Fruit fly (Drosophila melanogaster): ENCODE results near the gene CG6761.

The CG6761 gene

dm6 chr3L:9697527-9697883 lies 5.9 kb downstream of the CG6761 start:
- TF ChIP-seq psq (optimal IDR thresholded peaks at IDR 0.05) (no peak), EcR (GFP tag; optimal IDR thresholded peaks at IDR 0.05) (no peak)

- TF ChIP-seq pan (optimal IDR thresholded peaks at IDR 0.05): no peak
- peak; percentile 45 for TF ChIP-seq Dll (optimal IDR thresholded peaks at IDR 0.05)
These were observed 6.5 kb downstream of the CG6761 start, which contains the start of gene Prps for dm6 chr3L:9696650-9697526. Gene Prps, minus strand, starts transcription at chr3L:9696700.

dm6 chr3L:9695647-9696046 lies 7.7 kb downstream of the CG6761 start:
- TF ChIP-seq EcR (GFP tag; optimal IDR thresholded peaks at IDR 0.05) (no peak), pan (optimal IDR thresholded peaks at IDR 0.05) (no peak), psq (optimal IDR thresholded peaks at IDR 0.05) (no peak), Dll (optimal IDR thresholded peaks at IDR 0.05) (no peak), usp (GFP tag; optimal IDR thresholded peaks at IDR 0.05) (no peak), CG8478 (optimal IDR thresholded peaks at IDR 0.05) (no peak)

dm6 chr3L:9695242-9695641 lies 8.2 kb downstream of the CG6761 start:
- TF ChIP-seq CG8478 (optimal IDR thresholded peaks at IDR 0.05) (no peak), EcR (GFP tag; optimal IDR thresholded peaks at IDR 0.05) (no peak), pan (optimal IDR thresholded peaks at IDR 0.05) (no peak), Dll (optimal IDR thresholded peaks at IDR 0.05) (peak; percentile 57), psq (optimal IDR thresholded peaks at IDR 0.05) (no peak), usp (GFP tag; optimal IDR thresholded peaks at IDR 0.05) (no peak)

dm6 chr3L:9694867-9695236 lies 8.5 kb downstream of the CG6761 start:
- no peak for TF ChIP-seq usp (GFP tag; optimal IDR thresholded peaks at IDR 0.05)
- no peak for TF ChIP-seq EcR (GFP tag; optimal IDR thresholded peaks at IDR 0.05)
- TF ChIP-seq psq (optimal IDR thresholded peaks at IDR 0.05): no peak
- no peak for TF ChIP-seq CG8478 (optimal IDR thresholded peaks at IDR 0.05)
- no peak for TF ChIP-seq Dll (optimal IDR thresholded peaks at IDR 0.05)
- TF ChIP-seq pan (optimal IDR thresholded peaks at IDR 0.05): no peak

dm6 chr3L:9694169-9694866 lies 9.1 kb downstream of the CG6761 start:
- peak; percentile 60 for TF ChIP-seq Dll (optimal IDR thresholded peaks at IDR 0.05)
- TF ChIP-seq usp (GFP tag; optimal IDR thresholded peaks at IDR 0.05): no peak
- TF ChIP-seq EcR (GFP tag; optimal IDR thresholded peaks at IDR 0.05): no peak
- TF ChIP-seq CG8478 (optimal IDR thresholded peaks at IDR 0.05): no peak

dm6 chr3L:9693552-9694133 lies 9.8 kb downstream of the CG6761 start:
- TF ChIP-seq CG8478 (optimal IDR thresholded peaks at IDR 0.05) (no peak), pan (optimal IDR thresholded peaks at IDR 0.05) (no peak), EcR (GFP tag; optimal IDR thresholded peaks at IDR 0.05) (no peak), usp (GFP tag; optimal IDR thresholded peaks at IDR 0.05) (no peak), psq (optimal IDR thresholded peaks at IDR 0.05) (no peak), Dll (optimal IDR thresholded peaks at IDR 0.05) (no peak)

- TF ChIP-seq pan (optimal IDR thresholded peaks at IDR 0.05) (peak; percentile 92), usp (GFP tag; optimal IDR thresholded peaks at IDR 0.05) (no peak), Dll (optimal IDR thresholded peaks at IDR 0.05) (peak; percentile 47)
These were observed 10.4 kb downstream of the CG6761 start for dm6 chr3L:9692892-9693551.

dm6 chr3L:9692234-9692891 lies 11.0 kb downstream of the CG6761 start:
- no peak for TF ChIP-seq Dll (optimal IDR thresholded peaks at IDR 0.05)
- no peak for TF ChIP-seq usp (GFP tag; optimal IDR thresholded peaks at IDR 0.05)
- TF ChIP-seq EcR (GFP tag; optimal IDR thresholded peaks at IDR 0.05): no peak
- no peak for TF ChIP-seq pan (optimal IDR thresholded peaks at IDR 0.05)
- TF ChIP-seq CG8478 (optimal IDR thresholded peaks at IDR 0.05): no peak
- TF ChIP-seq psq (optimal IDR thresholded peaks at IDR 0.05): no peak

- TF ChIP-seq CG8478 (optimal IDR thresholded peaks at IDR 0.05) (no peak), psq (optimal IDR thresholded peaks at IDR 0.05) (no peak), pan (optimal IDR thresholded peaks at IDR 0.05) (no peak), EcR (GFP tag; optimal IDR thresholded peaks at IDR 0.05) (no peak), Dll (optimal IDR thresholded peaks at IDR 0.05) (no peak), usp (GFP tag; optimal IDR thresholded peaks at IDR 0.05) (no peak)
These were observed 11.9 kb downstream of the CG6761 start for dm6 chr3L:9691476-9691826.

- TF ChIP-seq pan (optimal IDR thresholded peaks at IDR 0.05) (no peak), EcR (GFP tag; optimal IDR thresholded peaks at IDR 0.05) (no peak), CG8478 (optimal IDR thresholded peaks at IDR 0.05) (no peak), usp (GFP tag; optimal IDR thresholded peaks at IDR 0.05) (no peak), Dll (optimal IDR thresholded peaks at IDR 0.05) (no peak), psq (optimal IDR thresholded peaks at IDR 0.05) (no peak)
These were observed 12.5 kb downstream of the CG6761 start for dm6 chr3L:9690798-9691475.
